Fruit fly (Drosophila melanogaster): ENCODE results near the gene Ugt304A1.

Gene Ugt304A1

dm6 chr3R:11219883-11220282 is 44.7 kb upstream of the Ugt304A1 start, which contains the start of gene CG6689 (continued):
- TF ChIP-seq emc (GFP tag; optimal IDR thresholded peaks at IDR 0.05) = no peak
- TF ChIP-seq NK7.1 (GFP tag; optimal IDR thresholded peaks at IDR 0.05) = no peak
- no peak for TF ChIP-seq chn (GFP tag; optimal IDR thresholded peaks at IDR 0.05)
- TF ChIP-seq CG13624 (GFP tag; optimal IDR thresholded peaks at IDR 0.05) = peak; percentile 77
- no peak for TF ChIP-seq sisA (GFP tag; IDR thresholded peaks at IDR 0.05)
- TF ChIP-seq CG6683 (GFP tag; optimal IDR thresholded peaks at IDR 0.05) = no peak
- TF ChIP-seq tna (GFP tag; IDR thresholded peaks at IDR 0.05; ENCODE audit: partially characterized antibody) = no peak
- TF ChIP-seq peb (GFP tag; IDR thresholded peaks at IDR 0.05) = no peak
- no peak for TF ChIP-seq CG14441 (GFP tag; IDR thresholded peaks at IDR 0.05)
- no peak for TF ChIP-seq CG2202 (tag; optimal IDR thresholded peaks at IDR 0.05)
- no peak for TF ChIP-seq Aef1 (GFP tag; IDR thresholded peaks at IDR 0.05)
- TF ChIP-seq CG13287 (GFP tag; IDR thresholded peaks at IDR 0.05; ENCODE audit: partially characterized antibody) = peak; percentile 36; the same call in 1 of the 2 replicates
- TF ChIP-seq Dfd (GFP tag; optimal IDR thresholded peaks at IDR 0.05) = no peak
- TF ChIP-seq Side (GFP tag; optimal IDR thresholded peaks at IDR 0.05) = no peak
- TF ChIP-seq ranshi (GFP tag; IDR thresholded peaks at IDR 0.05) = no peak
- TF ChIP-seq D (optimal IDR thresholded peaks at IDR 0.05) = no peak
- no peak for TF ChIP-seq D (GFP tag; optimal IDR thresholded peaks at IDR 0.05)
- no peak for TF ChIP-seq Tbp (GFP tag; optimal IDR thresholded peaks at IDR 0.05)
- no peak for TF ChIP-seq Taf1 (GFP tag; IDR thresholded peaks at IDR 0.05)
- TF ChIP-seq Meics (GFP tag; optimal IDR thresholded peaks at IDR 0.05) = no peak
- TF ChIP-seq Myb (GFP tag; optimal IDR thresholded peaks at IDR 0.05) = peak; percentile 86
- TF ChIP-seq tll (GFP tag; optimal IDR thresholded peaks at IDR 0.05) = no peak
- no peak for TF ChIP-seq zen2 (GFP tag; IDR thresholded peaks at IDR 0.05; ENCODE audit: partially characterized antibody)
- peak; percentile 5 for TF ChIP-seq CG2712 (tag; optimal IDR thresholded peaks at IDR 0.05)
- TF ChIP-seq CG12071 (GFP tag; optimal IDR thresholded peaks at IDR 0.05) = no peak
- TF ChIP-seq CG12219 (GFP tag; optimal IDR thresholded peaks at IDR 0.05) = no peak
- TF ChIP-seq Sry-β (GFP tag; optimal IDR thresholded peaks at IDR 0.05) = no peak
- no peak for TF ChIP-seq da (GFP tag; optimal IDR thresholded peaks at IDR 0.05)
- no peak for TF ChIP-seq CG8281 (tag; optimal IDR thresholded peaks at IDR 0.05)
- peak; percentile 48 for TF ChIP-seq Elba2 (GFP tag; optimal IDR thresholded peaks at IDR 0.05)
- no peak for TF ChIP-seq Lpt (GFP tag; optimal IDR thresholded peaks at IDR 0.05)
- no peak for TF ChIP-seq CG5180 (GFP tag; optimal IDR thresholded peaks at IDR 0.05)
- no peak for TF ChIP-seq CG9609 (GFP tag; optimal IDR thresholded peaks at IDR 0.05)
- TF ChIP-seq ttk (GFP tag; IDR thresholded peaks at IDR 0.05) = no peak
- TF ChIP-seq PHDP (tag; optimal IDR thresholded peaks at IDR 0.05) = no peak
- TF ChIP-seq CG3995 (GFP tag; optimal IDR thresholded peaks at IDR 0.05) = no peak
- TF ChIP-seq CG7271 (tag; optimal IDR thresholded peaks at IDR 0.05) = no peak
- TF ChIP-seq ab (GFP tag; optimal IDR thresholded peaks at IDR 0.05) = no peak
- no peak for TF ChIP-seq chm (GFP tag; IDR thresholded peaks at IDR 0.05)
- TF ChIP-seq Hand (GFP tag; optimal IDR thresholded peaks at IDR 0.05) = no peak
- TF ChIP-seq dm (GFP tag; optimal IDR thresholded peaks at IDR 0.05) = no peak
- peak; percentile 42 for TF ChIP-seq Sin3A (optimal IDR thresholded peaks at IDR 0.05)
- TF ChIP-seq CG11456 (GFP tag; IDR thresholded peaks at IDR 0.05) = no peak
- no peak for TF ChIP-seq C15 (GFP tag; IDR thresholded peaks at IDR 0.05)
- no peak for TF ChIP-seq CG4707 (GFP tag; optimal IDR thresholded peaks at IDR 0.05)
- peak; percentile 37 for TF ChIP-seq ewg (GFP tag; optimal IDR thresholded peaks at IDR 0.05)
- no peak for TF ChIP-seq ash1 (GFP tag; optimal IDR thresholded peaks at IDR 0.05)
- TF ChIP-seq Optix (GFP tag; IDR thresholded peaks at IDR 0.05) = no peak
- peak; percentile 1 for TF ChIP-seq CG4854 (GFP tag; optimal IDR thresholded peaks at IDR 0.05)
- peak; percentile 20 for TF ChIP-seq CG2120 (GFP tag; optimal IDR thresholded peaks at IDR 0.05)
- no peak for TF ChIP-seq pfk (GFP tag; optimal IDR thresholded peaks at IDR 0.05)
- no peak for TF ChIP-seq toy (GFP tag; IDR thresholded peaks at IDR 0.05)
- TF ChIP-seq Ets65A (GFP tag) = no peak
